Fruit fly (Drosophila melanogaster) whole organism, prepupa: Measurements from ENCODE around the gene CG7227.

Experiments
- CG10631 ChIP-seq: fragments of 200-800 bp; sonication (Bioruptor generic); optimal IDR thresholded peaks from 2 replicates; lab custom pipeline; 2016; ENCODE audit warnings: missing biosample characterization, missing genetic modification characterization
- CG15336 ChIP-seq: fragments of 200-800 bp; sonication (Bioruptor generic); IDR thresholded peaks from 2 replicates; pipeline ENCODE4 v1.3.6; 2022; ENCODE audit warnings: missing biosample characterization, missing genetic modification characterization
- CG16779 ChIP-seq: fragments of 200-800 bp; sonication (Bioruptor generic); optimal IDR thresholded peaks from 3 replicates; lab custom pipeline; 2017; ENCODE audit warnings: missing biosample characterization, mild to moderate bottlenecking, missing genetic modification characterization
- CG31627 ChIP-seq: fragments of 200-800 bp; sonication (Bioruptor generic); optimal IDR thresholded peaks from 3 replicates; lab custom pipeline; 2016; ENCODE audit warnings: missing biosample characterization, missing genetic modification characterization
- CG32006 ChIP-seq: fragments of 200-800 bp; sonication (Bioruptor generic); optimal IDR thresholded peaks from 3 replicates; lab custom pipeline; 2017; ENCODE audit warnings: missing biosample characterization, mild to moderate bottlenecking, missing genetic modification characterization
- CG4318 ChIP-seq: fragments of 200-800 bp; sonication (Bioruptor generic); optimal IDR thresholded peaks from 3 replicates; lab custom pipeline; 2017; ENCODE audit warnings: missing biosample characterization, mild to moderate bottlenecking, missing genetic modification characterization
- CG6163 ChIP-seq: fragments of 200-800 bp; sonication (Bioruptor generic); IDR thresholded peaks from 3 replicates; pipeline ENCODE4 v1.3.6; 2022; ENCODE audit warnings: missing biosample characterization, missing genetic modification characterization
- CG6276 ChIP-seq: fragments of 200-800 bp; sonication (Bioruptor generic); optimal IDR thresholded peaks from 2 replicates; lab custom pipeline; 2017; ENCODE audit warnings: missing biosample characterization, mild to moderate bottlenecking, missing genetic modification characterization
- CG6792 ChIP-seq: fragments of 200-800 bp; sonication (Bioruptor generic); optimal IDR thresholded peaks from 3 replicates; lab custom pipeline; 2016; ENCODE audit warnings: missing biosample characterization, missing genetic modification characterization
- CG6808 ChIP-seq: fragments of 200-800 bp; sonication (Bioruptor generic); optimal IDR thresholded peaks from 3 replicates; lab custom pipeline; 2017; ENCODE audit warnings: missing biosample characterization, missing genetic modification characterization, mild to moderate bottlenecking, moderate library complexity, missing genetic modification reagents
- CG6854 ChIP-seq: fragments of 200-800 bp; sonication (Bioruptor generic); optimal IDR thresholded peaks from 2 replicates; lab custom pipeline; 2017; ENCODE audit warnings: missing biosample characterization, mild to moderate bottlenecking, missing genetic modification characterization
- CG7368 ChIP-seq: fragments of 200-800 bp; sonication (Bioruptor generic); optimal IDR thresholded peaks from 3 replicates; lab custom pipeline; 2016; ENCODE audit warnings: missing biosample characterization, missing genetic modification characterization
- CG8119 ChIP-seq: fragments of 200-800 bp; sonication (Bioruptor generic); IDR thresholded peaks from 3 replicates; pipeline ENCODE4 v1.3.6; 2022; ENCODE audit warnings: missing biosample characterization, missing genetic modification characterization
- CG8319 ChIP-seq: fragments of 200-800 bp; sonication (Bioruptor generic); optimal IDR thresholded peaks from 3 replicates; lab custom pipeline; 2016; ENCODE audit warnings: missing biosample characterization, missing genetic modification characterization
- CG8632 ChIP-seq: fragments of 200-800 bp; sonication (Bioruptor generic); optimal IDR thresholded peaks from 3 replicates; lab custom pipeline; 2016; ENCODE audit warnings: missing biosample characterization, missing genetic modification characterization
- CG9139 ChIP-seq: fragments of 200-800 bp; sonication (Bioruptor generic); optimal IDR thresholded peaks from 3 replicates; lab custom pipeline; 2017; ENCODE audit warnings: missing biosample characterization, mild to moderate bottlenecking, missing genetic modification characterization
- Eip75B ChIP-seq: fragments of 200-800 bp; sonication (Bioruptor generic); optimal IDR thresholded peaks from 3 replicates; lab custom pipeline; 2016; ENCODE audit warnings: missing biosample characterization, missing genetic modification characterization
- Eip78C ChIP-seq: fragments of 200-800 bp; sonication (Bioruptor generic); peaks from one replicate; lab custom pipeline; 2016; ENCODE audit warnings: missing biosample characterization, missing genetic modification characterization
- Eip93F ChIP-seq: fragments of 200-800 bp; sonication (Bioruptor generic); optimal IDR thresholded peaks from 2 replicates; lab custom pipeline; 2016; ENCODE audit warnings: missing biosample characterization, mild to moderate bottlenecking, missing genetic modification characterization
- Ets21C ChIP-seq: fragments of 200-800 bp; sonication (Bioruptor generic); optimal IDR thresholded peaks from 3 replicates; lab custom pipeline; 2016; ENCODE audit warnings: missing biosample characterization, missing genetic modification characterization
- Ets96B ChIP-seq: fragments of 200-800 bp; optimal IDR thresholded peaks from 2 replicates; lab custom pipeline; 2019; ENCODE audit warnings: missing biosample characterization, mild to moderate bottlenecking, missing genetic modification characterization, moderate library complexity
- Gug ChIP-seq: fragments of 200-800 bp; sonication (Bioruptor generic); IDR thresholded peaks from 2 replicates; pipeline ENCODE4 v1.3.6; 2022; ENCODE audit warnings: missing biosample characterization, missing genetic modification characterization
- Hr38 ChIP-seq: sonication (Bioruptor generic); optimal IDR thresholded peaks from 2 replicates; lab custom pipeline; 2016; ENCODE audit warnings: missing biosample characterization, missing genetic modification characterization
- Hr39 ChIP-seq: fragments of 200-800 bp; sonication (Bioruptor generic); optimal IDR thresholded peaks from 2 replicates; lab custom pipeline; 2016; ENCODE audit warnings: missing biosample characterization, missing genetic modification characterization
- Lpt ChIP-seq: fragments of 200-800 bp; sonication (Bioruptor generic); optimal IDR thresholded peaks from 3 replicates; lab custom pipeline; 2016; ENCODE audit warnings: missing biosample characterization, missing genetic modification characterization
- Sox102F ChIP-seq: fragments of 200-800 bp; sonication (Bioruptor generic); optimal IDR thresholded peaks from 2 replicates; lab custom pipeline; 2016; ENCODE audit warnings: missing biosample characterization, mild to moderate bottlenecking, missing genetic modification characterization
- Sox14 ChIP-seq: fragments of 200-800 bp; sonication (Bioruptor generic); optimal IDR thresholded peaks from 3 replicates; lab custom pipeline; 2016; ENCODE audit warnings: missing biosample characterization, missing genetic modification characterization
- Sox15 ChIP-seq: fragments of 200-800 bp; sonication (Bioruptor generic); optimal IDR thresholded peaks from 3 replicates; lab custom pipeline; 2016; ENCODE audit warnings: missing biosample characterization, missing genetic modification characterization
- acj6 ChIP-seq: fragments of 200-800 bp; sonication (Bioruptor generic); optimal IDR thresholded peaks from 3 replicates; lab custom pipeline; 2016; ENCODE audit warnings: missing biosample characterization, missing genetic modification characterization
- cyc ChIP-seq: fragments of 200-800 bp; sonication (Bioruptor generic); optimal IDR thresholded peaks from 3 replicates; lab custom pipeline; 2016; ENCODE audit warnings: missing biosample characterization, missing genetic modification characterization
- dac ChIP-seq: fragments of 200-800 bp; sonication (Bioruptor generic); optimal IDR thresholded peaks from 2 replicates; lab custom pipeline; 2017; ENCODE audit warnings: missing biosample characterization, mild to moderate bottlenecking, missing genetic modification characterization
- dsx ChIP-seq: fragments of 200-800 bp; optimal IDR thresholded peaks from 3 replicates; lab custom pipeline; 2019; ENCODE audit warnings: missing biosample characterization, mild to moderate bottlenecking, missing genetic modification characterization, moderate library complexity; ENCODE audit not compliant: poor library complexity, severe bottlenecking
- eg ChIP-seq: fragments of 200-800 bp; sonication (Bioruptor generic); IDR thresholded peaks from 3 replicates; pipeline ENCODE4 v1.3.6; 2022; ENCODE audit warnings: missing biosample characterization, missing genetic modification characterization
- fd59A ChIP-seq: fragments of 200-800 bp; sonication (Bioruptor generic); optimal IDR thresholded peaks from 2 replicates; lab custom pipeline; 2017; ENCODE audit warnings: missing biosample characterization, mild to moderate bottlenecking, missing genetic modification characterization, missing genetic modification reagents
- fd85E ChIP-seq: fragments of 200-800 bp; sonication (Bioruptor generic); optimal IDR thresholded peaks from 3 replicates; lab custom pipeline; 2016; ENCODE audit warnings: missing biosample characterization, missing genetic modification characterization
- fkh ChIP-seq: fragments of 200-800 bp; sonication (Bioruptor generic); optimal IDR thresholded peaks from 3 replicates; lab custom pipeline; 2017; ENCODE audit warnings: missing biosample characterization, mild to moderate bottlenecking, missing genetic modification characterization, moderate library complexity
- lz ChIP-seq: fragments of 200-800 bp; sonication (Bioruptor generic); optimal IDR thresholded peaks from 3 replicates; lab custom pipeline; 2016; ENCODE audit warnings: missing biosample characterization, missing genetic modification characterization
- net ChIP-seq: fragments of 200-800 bp; sonication (Bioruptor generic); optimal IDR thresholded peaks from 3 replicates; lab custom pipeline; 2016; ENCODE audit warnings: missing biosample characterization, missing genetic modification characterization
- pdm3 ChIP-seq: fragments of 200-800 bp; sonication (Bioruptor generic); optimal IDR thresholded peaks from 3 replicates; lab custom pipeline; 2016; ENCODE audit warnings: missing biosample characterization, missing genetic modification characterization
- salr ChIP-seq, 2 experiments: fragments of 200-800 bp; sonication (Bioruptor generic); optimal IDR thresholded peaks; 3 replicates each; lab custom pipeline; 2016 to 2018; ENCODE audit warnings: missing biosample characterization in 2 of 2, missing genetic modification characterization in 2 of 2, mild to moderate bottlenecking in 1 of 2
- spab ChIP-seq: fragments of 200-800 bp; sonication (Bioruptor generic); optimal IDR thresholded peaks from 2 replicates; lab custom pipeline; 2017; ENCODE audit warnings: missing biosample characterization, mild to moderate bottlenecking, missing genetic modification characterization, missing genetic modification reagents
- ss ChIP-seq, 2 experiments: fragments of 200-800 bp; sonication (Bioruptor generic); optimal IDR thresholded peaks; 2 replicates in 1 of 2; 3 replicates in 1 of 2; lab custom pipeline; 2017 to 2018; ENCODE audit warnings: mild to moderate bottlenecking in 2 of 2, missing biosample characterization in 2 of 2, missing genetic modification characterization in 2 of 2, moderate library complexity in 1 of 2
- svp ChIP-seq: fragments of 200-800 bp; sonication (Bioruptor generic); peaks from one replicate; lab custom pipeline; 2016; ENCODE audit warnings: missing biosample characterization, missing genetic modification characterization
- topi ChIP-seq: fragments of 200-800 bp; sonication (Bioruptor generic); optimal IDR thresholded peaks from 3 replicates; lab custom pipeline; 2016; ENCODE audit warnings: missing biosample characterization, missing genetic modification characterization
- vri ChIP-seq: fragments of 200-800 bp; sonication (Bioruptor generic); optimal IDR thresholded peaks from 3 replicates; lab custom pipeline; 2016; ENCODE audit warnings: missing biosample characterization, mild to moderate bottlenecking, missing genetic modification characterization

CG7227 gene

dm6 chr2L:8009283-8010211, 11.6 kb upstream of the CG7227 start, which contains the start of gene CG12560 (continued):
- TF ChIP-seq CG15336 (GFP tag; lab: Robert Waterston, UW) (peak; percentile 34; the same call in 1 of the 2 replicates), salr (GFP tag; optimal IDR thresholded peaks at IDR 0.05; lab: Kevin White, UChicago) (no peak), svp (peak; percentile 67), CG10631 (no peak), Lpt (peak; percentile 16), CG32006 (GFP tag; lab: Kevin White, UChicago) (no peak), Sox14 (GFP tag; lab: Kevin White, UChicago) (peak; percentile 34), CG6854 (GFP tag; lab: Kevin White, UChicago) (peak; percentile 13), CG4318 (GFP tag; lab: Kevin White, UChicago) (no peak), CG7368 (GFP tag; lab: Kevin White, UChicago) (no peak), dsx (GFP tag; lab: Kevin White, UChicago) (peak; percentile 12), lz (GFP tag; lab: Kevin White, UChicago) (no peak), ss (GFP tag; optimal IDR thresholded peaks at IDR 0.05; lab: Kevin White, UChicago) (peak; percentile 32 to 44), Gug (GFP tag; lab: Robert Waterston, UW) (no peak), vri (peak; percentile 34), CG8119 (peak; percentile 61; the same call in 2 of the 3 replicates), CG31627 (GFP tag; lab: Kevin White, UChicago) (no peak), net (GFP tag; lab: Kevin White, UChicago) (peak; percentile 55), CG8319 (GFP tag; lab: Kevin White, UChicago) (no peak), CG6276 (peak; percentile 46), fd85E (GFP tag; lab: Kevin White, UChicago) (no peak), cyc (GFP tag; lab: Kevin White, UChicago) (no peak), fd59A (GFP tag; lab: Kevin White, UChicago) (no peak), Hr39 (GFP tag; lab: Kevin White, UChicago) (no peak)
- TF ChIP-seq, all 60 proteins: peak for 23

- TF ChIP-seq Sox15 (GFP tag; lab: Kevin White, UChicago) (no peak), spab (GFP tag; lab: Kevin White, UChicago) (no peak), CG6808 (peak; percentile 59), Hr39 (GFP tag; lab: Kevin White, UChicago) (no peak), ss (GFP tag; optimal IDR thresholded peaks at IDR 0.05; lab: Kevin White, UChicago) (peak; percentile 50 to 60), lz (GFP tag; lab: Kevin White, UChicago) (no peak), fkh (GFP tag; lab: Kevin White, UChicago) (peak; percentile 25), CG9139 (peak; percentile 64), topi (GFP tag; lab: Kevin White, UChicago) (no peak), CG6854 (GFP tag; lab: Kevin White, UChicago) (peak; percentile 90), Eip78C (GFP tag; lab: Kevin White, UChicago) (peak; percentile 80), Hr38 (no peak), fd85E (GFP tag; lab: Kevin White, UChicago) (no peak), dsx (GFP tag; lab: Kevin White, UChicago) (peak; percentile 96), Sox102F (GFP tag; lab: Kevin White, UChicago) (no peak), CG16779 (tag; lab: Kevin White, UChicago) (peak; percentile 60), CG7368 (GFP tag; lab: Kevin White, UChicago) (no peak), pdm3 (GFP tag; lab: Kevin White, UChicago) (no peak), CG6276 (no peak), CG32006 (GFP tag; lab: Kevin White, UChicago) (no peak), acj6 (no peak), eg (GFP tag; lab: Robert Waterston, UW) (no peak), Eip75B (GFP tag; lab: Kevin White, UChicago) (no peak), salr (GFP tag; optimal IDR thresholded peaks at IDR 0.05; lab: Kevin White, UChicago) (no peak), Eip93F (peak; percentile 10), dac (GFP tag; lab: Kevin White, UChicago) (no peak), Ets21C (no peak), Ets96B (tag; lab: Kevin White, UChicago) (no peak), CG6163 (peak; percentile 19; the same call in 1 of the 3 replicates), fd59A (GFP tag; lab: Kevin White, UChicago) (no peak), Sox14 (GFP tag; lab: Kevin White, UChicago) (no peak), CG8632 (GFP tag; lab: Kevin White, UChicago) (no peak), CG31627 (GFP tag; lab: Kevin White, UChicago) (no peak), CG6792 (GFP tag; lab: Kevin White, UChicago) (peak; percentile 7)
Observed at dm6 chr2L:8007160-8007876, 9.4 kb upstream of the CG7227 start, which contains the start of gene Spn28Dc. TSS of gene Spn28Dc (minus strand) at chr2L:8007210.
